Fruit fly (Drosophila melanogaster): ENCODE measurements around the gene CG2930.

Gene CG2930

DNA sequence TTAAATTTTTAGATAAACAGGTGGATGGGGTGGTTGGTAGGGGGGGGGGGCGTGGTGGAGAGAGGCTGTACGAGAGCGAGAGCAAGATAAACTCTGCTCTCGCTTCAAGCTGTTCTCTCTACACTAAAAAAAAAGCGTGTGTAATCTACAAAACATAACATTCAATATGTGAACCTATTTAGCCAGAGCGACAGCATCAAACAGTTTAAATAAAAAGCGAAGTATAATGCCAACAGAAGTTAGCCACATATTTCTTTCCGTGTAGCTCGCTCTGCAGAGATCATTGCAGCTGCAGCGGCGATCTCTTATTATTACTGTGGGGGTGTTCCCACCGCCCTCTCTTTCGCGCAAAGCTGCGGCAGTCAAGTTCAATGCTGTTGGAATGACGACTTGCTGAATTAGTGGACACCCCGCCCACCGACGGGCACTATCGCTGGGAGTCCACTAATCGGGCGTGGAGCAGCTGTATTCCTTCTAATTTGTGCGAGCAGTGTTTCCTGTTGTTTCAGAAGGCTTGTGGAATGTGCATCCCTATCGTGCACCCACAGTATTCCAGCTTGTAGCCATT lies at the start of gene CG2930:
TSS of gene CG2930 (plus strand) at position 518 of the 568 bp plus-strand sequence.
- no peak for TF ChIP-seq CG8478 (optimal IDR thresholded peaks at IDR 0.05)
- no peak for TF ChIP-seq CTCF (optimal IDR thresholded peaks at IDR 0.05)

DNA sequence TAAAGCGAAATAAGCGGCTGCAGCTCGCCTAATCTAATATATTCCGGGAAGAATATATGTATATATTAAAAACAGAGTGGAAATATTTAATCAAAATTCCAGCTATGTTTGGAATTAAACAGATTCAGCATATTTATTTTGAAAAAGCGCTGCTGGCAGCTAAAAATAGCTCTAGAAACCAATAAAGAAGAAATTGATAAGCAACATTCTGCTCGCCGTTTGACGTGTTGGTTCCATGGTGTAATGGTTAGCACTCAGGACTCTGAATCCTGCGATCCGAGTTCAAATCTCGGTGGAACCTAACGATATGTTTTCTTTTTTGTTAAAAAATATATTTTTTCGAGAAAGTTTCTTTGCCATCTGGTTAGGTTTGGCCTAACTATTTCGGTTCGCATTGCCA lies 49.3 kb upstream of the CG2930 start:
- TF ChIP-seq CTCF (optimal IDR thresholded peaks at IDR 0.05), result no peak
- TF ChIP-seq CG8478 (optimal IDR thresholded peaks at IDR 0.05), result no peak

dm6 chrX:3825069-3825468 lies 43.7 kb upstream of the CG2930 start:
- TF ChIP-seq CG8478 (optimal IDR thresholded peaks at IDR 0.05), result no peak

DNA sequence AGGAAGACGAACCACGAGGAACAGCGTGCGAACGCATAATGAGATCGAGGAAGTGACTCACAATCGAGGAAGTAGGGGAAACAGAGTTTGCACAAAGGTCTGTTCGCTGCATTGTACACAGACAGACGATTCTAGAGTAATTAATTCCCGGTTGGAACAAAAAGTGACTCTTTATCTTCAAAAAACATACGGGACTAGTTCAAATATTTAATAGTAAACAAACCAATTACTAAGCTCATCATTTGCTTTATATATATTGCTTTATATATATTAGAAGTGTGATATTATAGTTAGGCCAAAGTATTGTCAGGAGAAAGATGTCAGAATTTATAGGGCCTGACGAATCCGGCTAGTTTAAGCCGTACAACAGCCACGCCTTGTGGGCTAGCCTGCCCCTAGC lies 40.9 kb upstream of the CG2930 start, which contains the start of gene CG2901:
TSS of gene CG2901 (plus strand) at position 301 of the 400 bp plus-strand sequence.
- TF ChIP-seq CTCF (optimal IDR thresholded peaks at IDR 0.05), result no peak
- no peak for TF ChIP-seq CG8478 (optimal IDR thresholded peaks at IDR 0.05)

DNA sequence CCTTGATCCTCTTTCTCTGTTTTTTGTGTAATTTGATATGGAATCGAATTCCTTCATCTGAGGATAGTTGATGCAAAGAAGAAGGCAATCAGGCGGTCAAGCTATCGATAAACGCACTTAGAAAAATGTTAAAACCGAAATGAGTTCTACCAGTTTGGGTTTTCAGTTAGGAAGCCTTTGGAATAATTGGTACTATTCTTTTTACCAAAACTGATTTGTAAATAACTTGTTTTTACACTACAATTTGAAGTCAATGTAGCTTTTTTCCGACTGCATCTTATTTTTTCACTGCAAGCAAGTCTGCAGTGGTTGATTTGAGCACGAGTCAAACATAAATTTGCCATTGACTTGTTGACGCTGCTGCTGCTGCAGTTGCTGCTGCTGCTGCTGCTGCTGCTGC lies 37.0 kb upstream of the CG2930 start:
- TF ChIP-seq CG8478 (optimal IDR thresholded peaks at IDR 0.05) (no peak), CTCF (optimal IDR thresholded peaks at IDR 0.05) (no peak)

dm6 chrX:3832226-3832625 lies 36.5 kb upstream of the CG2930 start:
- TF ChIP-seq CTCF (optimal IDR thresholded peaks at IDR 0.05) (no peak), CG8478 (optimal IDR thresholded peaks at IDR 0.05) (no peak)

dm6 chrX:3833109-3833657 lies 35.6 kb upstream of the CG2930 start:
- TF ChIP-seq CTCF (optimal IDR thresholded peaks at IDR 0.05) (no peak), CG8478 (optimal IDR thresholded peaks at IDR 0.05) (no peak)

DNA sequence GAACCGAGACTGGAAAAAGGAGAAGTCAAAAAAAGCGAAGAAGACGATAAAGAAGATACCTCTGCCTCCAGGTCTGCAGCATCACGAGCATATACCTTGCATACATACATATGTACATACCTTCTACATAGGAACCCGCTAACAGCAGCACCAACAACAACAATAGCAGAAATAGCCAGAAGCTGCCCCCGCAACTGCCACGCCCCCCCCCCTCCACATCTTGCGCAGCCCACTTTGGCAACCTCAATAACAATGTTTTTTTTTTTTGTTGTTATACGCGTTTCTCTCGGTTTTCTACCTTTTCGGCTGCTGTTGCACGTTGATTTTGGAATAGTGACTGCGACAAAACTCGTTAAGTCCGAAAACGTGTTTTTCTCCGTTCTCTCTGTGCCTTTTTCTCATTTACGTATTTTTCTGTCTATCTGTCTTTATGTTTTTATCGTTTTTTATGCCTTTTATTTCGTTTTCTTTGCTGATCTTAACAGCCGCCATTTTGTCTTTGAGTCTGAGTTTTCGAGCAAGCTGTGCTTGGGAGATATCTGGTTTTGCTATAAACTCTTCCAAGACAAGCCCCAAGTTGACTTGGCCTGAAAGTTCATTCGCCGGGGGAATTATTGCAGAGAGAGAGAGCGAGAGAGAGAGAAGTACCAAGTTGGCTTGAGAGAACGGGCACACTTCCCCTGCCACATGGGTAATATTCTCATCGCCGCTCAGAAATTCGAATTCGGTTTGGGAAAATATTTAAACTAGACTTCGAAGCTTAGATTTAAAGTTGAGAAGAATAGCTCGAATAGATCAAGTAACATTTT lies 33.6 kb upstream of the CG2930 start:
- TF ChIP-seq CG8478 (optimal IDR thresholded peaks at IDR 0.05) (no peak), CTCF (optimal IDR thresholded peaks at IDR 0.05) (no peak)

- TF ChIP-seq CG8478 (optimal IDR thresholded peaks at IDR 0.05), result no peak
- no peak for TF ChIP-seq CTCF (optimal IDR thresholded peaks at IDR 0.05)
Observed at dm6 chrX:3835764-3836342, 32.9 kb upstream of the CG2930 start.

DNA sequence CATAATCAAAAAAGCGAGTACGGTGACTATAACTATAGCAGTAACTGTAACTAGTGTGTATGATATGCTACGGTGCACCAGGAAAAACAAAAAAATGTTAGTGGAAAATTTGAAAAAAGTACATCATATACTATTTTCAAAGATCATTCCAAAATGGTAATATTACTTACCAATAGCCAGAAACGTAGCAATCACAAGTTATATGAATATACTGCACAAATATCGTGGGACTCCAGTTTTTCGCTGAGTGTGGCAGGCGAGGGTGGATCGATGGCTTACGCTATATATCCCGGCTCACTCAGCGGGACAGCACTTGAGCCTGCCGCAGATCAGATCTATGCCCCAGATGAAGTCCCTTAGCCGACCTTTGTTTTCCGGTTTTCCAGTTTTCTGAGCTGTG lies 31.1 kb upstream of the CG2930 start:
- TF ChIP-seq CTCF (optimal IDR thresholded peaks at IDR 0.05) (no peak), CG8478 (optimal IDR thresholded peaks at IDR 0.05) (no peak)

DNA sequence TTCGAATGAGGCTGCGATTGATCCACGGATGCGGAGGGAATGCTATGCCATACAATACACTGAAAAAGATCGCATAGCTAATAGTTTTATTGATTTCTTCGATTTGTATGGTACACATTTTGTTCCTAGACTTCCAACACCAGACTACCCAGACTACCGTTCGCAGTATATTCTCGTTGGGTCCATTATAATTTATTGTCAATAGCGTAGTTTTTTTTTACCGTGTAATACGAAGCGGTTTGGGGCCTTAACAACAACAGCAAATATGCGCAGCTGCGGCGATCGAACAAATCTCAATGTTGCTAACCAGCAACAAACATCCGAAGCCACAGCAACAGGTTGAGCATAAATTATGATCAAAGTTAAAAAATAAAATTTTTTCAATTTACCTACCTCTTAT lies 30.1 kb upstream of the CG2930 start:
- no peak for TF ChIP-seq CTCF (optimal IDR thresholded peaks at IDR 0.05)
- no peak for TF ChIP-seq CG8478 (optimal IDR thresholded peaks at IDR 0.05)

dm6 chrX:3840962-3841361 lies 27.8 kb upstream of the CG2930 start:
- TF ChIP-seq CTCF (optimal IDR thresholded peaks at IDR 0.05), result peak in 1 of 2 experiments; percentile 3
- TF ChIP-seq CG8478 (optimal IDR thresholded peaks at IDR 0.05), result no peak

DNA sequence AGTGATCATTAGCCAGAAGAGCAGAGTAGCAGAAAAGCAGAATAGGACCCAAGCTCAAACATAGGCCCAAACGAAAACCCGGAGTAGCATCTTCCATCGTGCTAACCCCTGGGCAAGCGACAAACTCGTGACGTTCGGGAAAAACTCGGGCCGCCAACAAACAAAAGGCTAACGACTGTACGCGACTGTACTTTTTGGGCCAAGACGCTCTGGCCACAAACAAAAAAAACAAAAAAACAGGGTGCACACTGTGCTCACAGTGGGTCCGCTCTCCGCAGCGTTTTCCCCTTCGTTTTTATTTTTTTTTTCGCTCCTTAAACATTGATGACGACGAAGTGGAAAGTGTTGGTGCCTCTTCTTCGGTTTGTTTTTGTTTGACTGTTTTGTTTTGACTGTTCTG lies 25.9 kb upstream of the CG2930 start:
- TF ChIP-seq CTCF (optimal IDR thresholded peaks at IDR 0.05) (no peak), CG8478 (optimal IDR thresholded peaks at IDR 0.05) (no peak)

DNA sequence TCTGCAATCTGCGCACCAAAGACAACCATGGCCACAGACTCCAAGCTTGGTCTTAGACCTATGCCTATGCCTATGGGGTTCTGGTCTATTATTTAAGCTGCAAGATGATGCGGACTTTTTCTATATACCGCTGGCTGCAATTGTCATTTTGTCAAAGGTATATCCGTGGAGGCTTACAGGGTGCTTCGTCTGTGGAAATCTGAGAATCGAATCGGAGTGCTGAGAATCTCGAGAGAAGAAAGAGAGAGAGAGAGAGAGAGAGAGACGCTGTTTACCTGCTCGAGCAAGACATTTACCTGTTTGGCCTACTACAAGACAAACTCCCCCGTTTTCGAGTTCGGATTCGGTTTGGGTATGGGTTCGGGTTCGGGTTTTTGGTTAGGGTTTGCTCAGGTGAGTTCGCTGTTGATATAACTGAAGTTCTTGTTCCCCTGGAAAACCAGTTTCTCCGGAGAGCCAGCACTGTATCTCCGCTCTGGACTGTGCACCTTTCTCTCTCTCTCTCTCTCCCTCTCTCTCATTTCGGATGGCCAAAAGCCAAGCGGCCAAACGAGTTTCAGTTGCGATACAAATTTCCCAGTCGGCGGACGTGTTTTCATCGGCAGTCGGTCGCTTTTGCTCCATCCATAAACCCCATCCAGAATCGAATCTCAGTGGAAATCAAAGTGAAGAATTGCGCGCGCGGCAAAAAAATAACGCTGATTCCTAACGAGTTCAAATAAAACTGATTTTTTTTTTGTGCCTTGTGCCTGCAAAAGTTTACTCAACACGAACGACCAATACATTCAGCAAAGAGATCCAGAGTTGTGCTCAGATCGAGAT lies 23.2 kb upstream of the CG2930 start:
- TF ChIP-seq CG8478 (optimal IDR thresholded peaks at IDR 0.05) (no peak), CTCF (optimal IDR thresholded peaks at IDR 0.05) (no peak)

DNA sequence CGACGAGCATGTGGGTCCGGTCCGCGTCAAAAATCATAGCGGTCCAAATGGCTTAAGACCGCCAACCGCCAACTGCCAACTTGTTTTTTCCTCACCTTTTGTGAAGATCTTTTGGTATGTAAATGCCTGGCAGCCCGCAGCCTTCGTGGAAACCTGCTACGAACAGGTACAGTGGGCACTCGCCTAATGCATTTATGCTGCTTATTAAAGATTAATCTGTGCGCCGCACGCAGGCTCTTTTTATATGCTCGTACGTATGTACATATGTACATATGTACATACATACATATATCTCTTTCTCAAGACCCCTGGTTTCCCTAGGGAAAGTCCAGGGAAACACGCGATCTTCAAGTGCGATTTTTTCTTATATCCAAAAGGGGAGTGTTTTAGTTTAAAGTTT lies 22.4 kb upstream of the CG2930 start:
- TF ChIP-seq CG8478 (optimal IDR thresholded peaks at IDR 0.05), result no peak
- TF ChIP-seq CTCF (optimal IDR thresholded peaks at IDR 0.05), result no peak

Data from S2 (cell line).